Worm (Caenorhabditis elegans) whole organism, L2 larva: Measurements from ENCODE around the gene rgs-3.

Experiments used
- ceh-82 ChIP-seq: fragments of 150-350 bp; optimal IDR thresholded peaks from 2 replicates; lab custom pipeline; 2014; ENCODE audit warnings: missing biosample characterization, missing genetic modification characterization
- nhr-12 ChIP-seq: fragments of 150-350 bp; optimal IDR thresholded peaks from 2 replicates; lab custom pipeline; 2014; ENCODE audit warnings: missing biosample characterization, missing genetic modification characterization
- nhr-237 ChIP-seq: fragments of 150-350 bp; optimal IDR thresholded peaks from 2 replicates; lab custom pipeline; 2014; ENCODE audit warnings: missing biosample characterization, missing genetic modification characterization
- skn-1 ChIP-seq: sonication (generic microtip); optimal IDR thresholded peaks from 2 replicates; lab custom pipeline; 2017; ENCODE audit warnings: missing biosample characterization, missing genetic modification characterization
- unc-39 ChIP-seq: fragments of 150-350 bp; optimal IDR thresholded peaks from 2 replicates; lab custom pipeline; 2014; ENCODE audit warnings: missing biosample characterization, missing genetic modification characterization
- unc-62 ChIP-seq: fragments of 150-350 bp; optimal IDR thresholded peaks from 2 replicates; lab custom pipeline; 2014; ENCODE audit warnings: missing biosample characterization, missing genetic modification reagents, missing genetic modification characterization
- ztf-1 ChIP-seq: fragments of 200-800 bp; sonication (Bioruptor generic); conservative IDR thresholded peaks from 2 replicates; pipeline ENCODE4 v1.3.6; 2022; ENCODE audit warnings: missing genetic modification characterization, missing compliant biosample characterization

DNA sequence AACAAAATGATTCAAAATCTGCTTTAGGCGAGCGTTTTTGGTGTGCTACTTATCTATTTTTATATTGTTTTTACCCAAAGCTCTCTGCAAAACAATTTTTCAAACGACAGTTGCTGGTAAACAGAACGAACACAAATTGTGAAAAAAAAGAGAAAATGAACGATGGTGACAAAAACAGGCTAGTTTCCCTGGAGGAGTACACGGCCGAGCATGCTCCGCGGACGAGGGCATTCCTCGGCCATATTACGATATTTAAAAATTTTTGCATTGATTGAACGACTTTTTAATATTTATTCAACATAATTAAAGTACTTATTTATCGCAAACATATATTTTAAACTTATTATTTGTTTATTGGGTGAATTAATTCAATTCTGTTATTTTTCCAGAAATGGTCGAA is 2.2 kb upstream of the rgs-3 start, which contains the start of the genes tpp-2 and rbbp-5:
- TF ChIP-seq unc-62 (GFP tag; lab: Kevin White, UChicago) (no peak), ztf-1 (GFP tag; lab: Robert Waterston, UW) (no peak), nhr-12 (no peak), unc-39 (tag; lab: Kevin White, UChicago) (no peak), skn-1 (tag; lab: Kevin White, UChicago) (peak; percentile 63), nhr-237 (tag; lab: Kevin White, UChicago) (no peak), ceh-82 (tag; lab: Kevin White, UChicago) (no peak)
